Worm (Caenorhabditis elegans) whole organism, early embryonic: ENCODE data around the gene T05C1.5.

Experiments
- B0310.2 ChIP-seq: sonication (generic microtip); optimal IDR thresholded peaks from 2 replicates; lab custom pipeline; 2016; ENCODE audit warnings: mild to moderate bottlenecking, missing genetic modification characterization, missing compliant biosample characterization
- ama-1 ChIP-seq: fragments of 150-350 bp; optimal IDR thresholded peaks from 2 replicates; lab custom pipeline; 2014
- ets-7 ChIP-seq: sonication (generic microtip); optimal IDR thresholded peaks from 2 replicates; lab custom pipeline; 2016; ENCODE audit warnings: missing genotype, missing genetic modification characterization, missing compliant biosample characterization
- flt-1 ChIP-seq: fragments of 200-800 bp; sonication (Bioruptor generic); IDR thresholded peaks from 2 replicates; pipeline ENCODE4 v1.3.6; 2022; ENCODE audit warnings: missing genetic modification characterization, missing compliant biosample characterization
- hmbx-1 ChIP-seq: sonication (generic microtip); optimal IDR thresholded peaks from 2 replicates; lab custom pipeline; 2016; ENCODE audit warnings: mild to moderate bottlenecking, missing genetic modification characterization, missing compliant biosample characterization
- hmg-4 ChIP-seq: fragments of 200-800 bp; sonication (Bioruptor generic); optimal IDR thresholded peaks from 2 replicates; lab custom pipeline; 2018; ENCODE audit warnings: mild to moderate bottlenecking, missing genetic modification characterization, missing compliant biosample characterization
- pes-1 ChIP-seq: fragments of 200-800 bp; sonication (Bioruptor generic); IDR thresholded peaks from 2 replicates; pipeline ENCODE4 v1.3.6; 2022; ENCODE audit warnings: missing genetic modification reagents, missing genetic modification characterization, missing compliant biosample characterization
- scrt-1 ChIP-seq: fragments of 200-800 bp; sonication (Bioruptor generic); IDR thresholded peaks from 2 replicates; pipeline ENCODE4 v1.3.6; 2022; ENCODE audit warnings: missing genetic modification characterization, missing compliant biosample characterization
- sea-1 ChIP-seq: fragments of 200-800 bp; sonication (Bioruptor generic); conservative IDR thresholded peaks from 2 replicates; pipeline ENCODE4 v1.3.6; 2022; ENCODE audit warnings: missing genetic modification characterization, missing compliant biosample characterization
- tbx-11 ChIP-seq: fragments of 200-800 bp; sonication (Bioruptor generic); IDR thresholded peaks from 2 replicates; pipeline ENCODE4 v1.3.6; 2022; ENCODE audit warnings: missing genetic modification characterization, missing compliant biosample characterization
- tbx-37 ChIP-seq: fragments of 200-800 bp; sonication (Bioruptor generic); conservative IDR thresholded peaks from 2 replicates; pipeline ENCODE4 v1.3.6; 2022; ENCODE audit warnings: missing genetic modification reagents, missing genetic modification characterization, missing compliant biosample characterization
- tra-4 ChIP-seq: sonication (generic microtip); optimal IDR thresholded peaks from 2 replicates; lab custom pipeline; 2017; ENCODE audit warnings: missing genetic modification characterization, missing compliant biosample characterization

- TF ChIP-seq hmg-4: no peak
- TF ChIP-seq ama-1 (lab: Kevin White, UChicago): no peak
- TF ChIP-seq flt-1 (GFP tag; lab: Robert Waterston, UW): no peak
- TF ChIP-seq hmbx-1 (tag; lab: Kevin White, UChicago): no peak
- no peak for TF ChIP-seq tra-4 (tag; lab: Kevin White, UChicago)
- TF ChIP-seq sea-1: no peak
- TF ChIP-seq pes-1 (GFP tag; lab: Robert Waterston, UW): no peak
- TF ChIP-seq ets-7 (tag; lab: Kevin White, UChicago): no peak
- no peak for TF ChIP-seq tbx-37 (GFP tag; lab: Robert Waterston, UW)
- no peak for TF ChIP-seq scrt-1 (GFP tag; lab: Robert Waterston, UW)
- no peak for TF ChIP-seq tbx-11 (GFP tag; lab: Robert Waterston, UW)
- no peak for TF ChIP-seq B0310.2 (tag; lab: Kevin White, UChicago)
Measured at ce11 chrII:4482021-4482420, 8.6 kb downstream of the T05C1.5 start, which contains the start of gene T05C1.2.
